Fruit fly (Drosophila melanogaster) whole organism, wandering third instar larva: ENCODE data around the gene sa.
A peak's percentile ranks its signal among the peaks of the same experiment; 100 is the strongest.

Experiments
- CG32264 ChIP-seq: fragments of 200-800 bp; sonication (Bioruptor generic); optimal IDR thresholded peaks from 2 replicates; lab custom pipeline; 2016; ENCODE audit warnings: missing biosample characterization, missing genetic modification characterization
- Dif ChIP-seq: fragments of 200-275, 200-300 bp; sonication (Bioruptor generic); optimal IDR thresholded peaks from 2 replicates; lab custom pipeline; 2018; ENCODE audit warnings: missing biosample characterization, missing genetic modification characterization; ENCODE audit not compliant: partially characterized antibody
- GATAd ChIP-seq: sonication (Bioruptor generic); optimal IDR thresholded peaks from 2 replicates; lab custom pipeline; 2016; ENCODE audit warnings: missing biosample characterization, missing genetic modification characterization
- HLH106 ChIP-seq: fragments of 200-800 bp; optimal IDR thresholded peaks from 3 replicates; lab custom pipeline; 2019; ENCODE audit warnings: missing biosample characterization, mild to moderate bottlenecking, missing genetic modification characterization, moderate library complexity
- Hnf4 ChIP-seq: fragments of 200-800 bp; sonication (Bioruptor generic); optimal IDR thresholded peaks from 2 replicates; lab custom pipeline; 2016; ENCODE audit warnings: missing biosample characterization, mild to moderate bottlenecking, missing genetic modification characterization
- Hr83 ChIP-seq: fragments of 200-300 bp; sonication (Bioruptor generic); optimal IDR thresholded peaks from 2 replicates; lab custom pipeline; 2016; ENCODE audit warnings: missing biosample characterization, mild to moderate bottlenecking, missing genetic modification characterization, moderate library complexity; ENCODE audit not compliant: poor library complexity, severe bottlenecking
- Mio ChIP-seq: sonication (Bioruptor generic); optimal IDR thresholded peaks from 2 replicates; lab custom pipeline; 2016; ENCODE audit warnings: missing biosample characterization, missing genetic modification characterization
- Myc ChIP-seq: fragments of >200 bp; optimal IDR thresholded peaks from 2 replicates; lab custom pipeline; 2017
- N ChIP-seq: fragments of >200 bp; optimal IDR thresholded peaks from 2 replicates; lab custom pipeline; 2018; ENCODE audit warnings: missing biosample characterization, missing external identifiers, missing genetic modification characterization
- Rel ChIP-seq, 2 experiments: fragments of 200-800 bp; sonication (Bioruptor generic) in 1 of 2; optimal IDR thresholded peaks; 2 replicates in 1 of 2; 3 replicates in 1 of 2; lab custom pipeline; 2016 to 2019; ENCODE audit warnings: mild to moderate bottlenecking in 2 of 2, missing biosample characterization in 2 of 2, missing genetic modification characterization in 2 of 2, moderate library complexity in 1 of 2
- Sp1 ChIP-seq: fragments of 200-800 bp; sonication (Bioruptor generic); optimal IDR thresholded peaks from 3 replicates; lab custom pipeline; 2019; ENCODE audit warnings: missing biosample characterization, mild to moderate bottlenecking, missing genetic modification characterization, moderate library complexity
- brk ChIP-seq: fragments of 200-800 bp; sonication (Bioruptor generic); optimal IDR thresholded peaks from 2 replicates; lab custom pipeline; 2016; ENCODE audit warnings: missing biosample characterization, mild to moderate bottlenecking, missing genetic modification characterization
- dl ChIP-seq, 2 experiments: fragments of 175-275, 200-275 bp in 1 of 2; fragments of 200-275 bp in 1 of 2; sonication (Bioruptor generic); optimal IDR thresholded peaks; lab custom pipeline; 2018; ENCODE audit warnings: mild to moderate bottlenecking in 2 of 2, missing biosample characterization in 2 of 2, missing genetic modification characterization in 2 of 2, moderate library complexity in 2 of 2; ENCODE audit not compliant: partially characterized antibody in 2 of 2, insufficient read depth in 1 of 2
- dmrt93B ChIP-seq: fragments of 200-800 bp; sonication (Bioruptor generic); optimal IDR thresholded peaks from 2 replicates; lab custom pipeline; 2018; ENCODE audit warnings: missing biosample characterization, mild to moderate bottlenecking, missing genetic modification characterization
- dsf ChIP-seq: sonication (Bioruptor generic); optimal IDR thresholded peaks from 2 replicates; lab custom pipeline; 2016; ENCODE audit warnings: missing biosample characterization, missing genetic modification characterization, borderline replicate concordance
- ey ChIP-seq: fragments of 200-800 bp; sonication (Bioruptor generic); optimal IDR thresholded peaks from 2 replicates; lab custom pipeline; 2016; ENCODE audit warnings: missing biosample characterization, missing genetic modification characterization
- foxo ChIP-seq, 2 experiments: fragments of 200-800 bp; sonication (Bioruptor generic); optimal IDR thresholded peaks; 2 replicates in 1 of 2; 3 replicates in 1 of 2; lab custom pipeline; 2016 to 2017; ENCODE audit warnings: missing biosample characterization in 2 of 2, missing genetic modification characterization in 2 of 2
- h ChIP-seq: fragments of 200-800 bp; sonication (Bioruptor generic); optimal IDR thresholded peaks from 3 replicates; lab custom pipeline; 2016; ENCODE audit warnings: missing biosample characterization, mild to moderate bottlenecking, missing genetic modification characterization
- jim ChIP-seq: fragments of 175-275, 200-325 bp; sonication (Bioruptor generic); optimal IDR thresholded peaks from 2 replicates; lab custom pipeline; 2016; ENCODE audit warnings: missing biosample characterization, mild to moderate bottlenecking, missing genetic modification characterization
- lola ChIP-seq: fragments of >200 bp; optimal IDR thresholded peaks from 2 replicates; lab custom pipeline; 2017; ENCODE audit warnings: missing biosample characterization, missing genetic modification characterization
- psq ChIP-seq: fragments of 200-800 bp; sonication (Bioruptor generic); optimal IDR thresholded peaks from 3 replicates; lab custom pipeline; 2017; ENCODE audit warnings: missing biosample characterization, mild to moderate bottlenecking, missing genetic modification characterization, moderate library complexity
- rgr ChIP-seq: fragments of 200-800 bp; sonication (Bioruptor generic); optimal IDR thresholded peaks from 3 replicates; lab custom pipeline; 2016; ENCODE audit warnings: missing biosample characterization, mild to moderate bottlenecking, missing genetic modification characterization
- sage ChIP-seq: fragments of 200-800 bp; sonication (Bioruptor generic); optimal IDR thresholded peaks from 2 replicates; lab custom pipeline; 2016; ENCODE audit warnings: missing biosample characterization, mild to moderate bottlenecking, missing genetic modification characterization
- sv ChIP-seq: fragments of 200-800 bp; sonication (Bioruptor generic); optimal IDR thresholded peaks from 3 replicates; lab custom pipeline; 2016; ENCODE audit warnings: missing biosample characterization, missing genetic modification characterization
- tai ChIP-seq: sonication (Bioruptor generic); optimal IDR thresholded peaks from 2 replicates; lab custom pipeline; 2016; ENCODE audit warnings: missing biosample characterization, missing genetic modification characterization

Gene sa

DNA sequence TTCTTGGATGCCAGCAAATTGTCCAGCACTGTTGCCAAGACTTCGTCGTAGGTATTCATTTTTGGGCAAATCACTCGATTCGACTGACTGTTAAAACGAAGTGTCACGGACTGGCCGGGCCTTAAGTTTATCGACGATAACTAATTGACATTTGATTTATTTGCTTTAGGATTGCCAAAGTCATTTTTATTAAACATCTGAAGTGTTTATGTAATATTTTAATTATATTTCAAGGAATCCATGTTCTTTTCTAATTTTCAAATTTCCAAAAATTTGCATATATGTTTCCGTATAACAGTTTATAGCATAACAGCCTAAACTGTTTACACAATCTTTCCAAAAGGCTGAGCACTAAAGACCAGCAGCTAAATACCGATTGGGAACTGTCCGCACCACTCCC lies at the start of gene sa:
Gene sa, minus strand, starts transcription at position 101 of the 400 bp plus-strand sequence.
- TF ChIP-seq HLH106 (tag; lab: Kevin White, UChicago) (no peak), sage (GFP tag; lab: Kevin White, UChicago) (no peak)

DNA sequence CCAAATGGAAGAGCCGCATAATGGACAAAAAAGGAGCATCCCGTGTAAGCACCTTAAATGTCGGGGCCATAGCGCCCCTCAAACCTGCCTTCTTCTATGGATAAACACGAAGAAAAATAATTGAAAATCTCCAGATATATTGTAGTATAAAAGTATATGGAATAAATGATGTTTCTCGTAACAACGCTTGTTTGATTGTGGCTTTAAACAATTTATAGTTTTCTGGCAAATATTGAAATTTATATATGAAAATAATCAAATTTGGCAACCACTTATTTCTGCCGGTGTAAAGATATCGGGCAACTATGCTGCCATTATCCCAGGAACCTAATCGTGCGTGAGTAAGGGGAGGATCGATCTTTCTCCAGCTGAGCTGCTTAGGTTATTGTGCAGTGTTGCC lies 48.7 kb upstream of the sa start:
- no peak for TF ChIP-seq dmrt93B
- no peak for TF ChIP-seq N (GFP tag; lab: Kevin White, UChicago)
- TF ChIP-seq tai (GFP tag; lab: Kevin White, UChicago) = no peak
- TF ChIP-seq dsf (GFP tag; lab: Kevin White, UChicago) = no peak
- TF ChIP-seq sv (GFP tag; lab: Kevin White, UChicago) = no peak
- TF ChIP-seq Dif (GFP tag; lab: Kevin White, UChicago) = no peak
- no peak for TF ChIP-seq dl (GFP tag; optimal IDR thresholded peaks at IDR 0.05; lab: Kevin White, UChicago; ENCODE audit: insufficient read depth in 1 of 2, partially characterized antibody in 2 of 2)
- TF ChIP-seq, all 38 proteins: peak for 0

DNA sequence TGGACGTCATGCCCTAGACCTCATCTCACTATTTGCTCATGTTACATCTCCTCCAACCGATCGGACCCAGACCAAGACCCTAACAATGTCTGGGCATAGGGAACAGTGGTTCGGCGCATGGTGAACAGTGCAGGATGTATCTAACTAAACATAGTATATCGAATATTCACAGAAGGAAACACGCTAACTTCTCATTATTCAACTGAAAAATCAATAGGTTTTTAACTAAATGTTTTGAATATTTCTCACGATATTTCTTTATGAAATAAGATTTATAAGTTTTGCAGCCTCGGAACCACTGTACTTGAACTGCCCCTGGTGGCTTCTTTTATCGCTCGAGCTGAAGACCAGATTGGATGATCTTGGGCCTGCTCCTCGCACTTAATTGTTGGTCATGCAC lies 47.1 kb upstream of the sa start:
- TF ChIP-seq dmrt93B (no peak), lola (GFP tag; lab: Kevin White, UChicago) (no peak)

DNA sequence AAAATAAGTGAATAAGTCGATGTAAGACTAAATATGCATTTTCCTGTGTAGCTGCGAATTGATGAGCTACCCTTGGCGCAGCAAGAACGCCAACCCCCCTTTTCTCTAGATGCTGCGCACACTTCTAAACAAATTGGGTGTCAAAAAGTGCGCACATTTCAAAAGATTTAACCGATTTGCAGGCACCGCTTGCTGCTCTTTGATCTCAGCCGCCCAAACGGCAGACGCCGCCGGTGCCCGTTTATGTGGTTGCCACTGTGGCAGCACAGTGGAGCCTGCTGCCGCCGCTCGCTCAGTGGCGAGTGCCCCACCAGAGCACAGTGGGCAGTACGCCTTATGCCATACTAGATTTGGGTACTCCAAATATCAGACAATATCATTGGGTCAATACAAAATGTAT lies 43.9 kb upstream of the sa start:
- TF ChIP-seq GATAd (GFP tag; lab: Kevin White, UChicago) (no peak), psq (GFP tag; lab: Kevin White, UChicago) (no peak), lola (GFP tag; lab: Kevin White, UChicago) (no peak), dsf (GFP tag; lab: Kevin White, UChicago) (no peak), ey (no peak), HLH106 (tag; lab: Kevin White, UChicago) (no peak), Mio (no peak), dl (GFP tag; optimal IDR thresholded peaks at IDR 0.05; lab: Kevin White, UChicago; ENCODE audit: insufficient read depth in 1 of 2, partially characterized antibody in 2 of 2) (no peak)

DNA sequence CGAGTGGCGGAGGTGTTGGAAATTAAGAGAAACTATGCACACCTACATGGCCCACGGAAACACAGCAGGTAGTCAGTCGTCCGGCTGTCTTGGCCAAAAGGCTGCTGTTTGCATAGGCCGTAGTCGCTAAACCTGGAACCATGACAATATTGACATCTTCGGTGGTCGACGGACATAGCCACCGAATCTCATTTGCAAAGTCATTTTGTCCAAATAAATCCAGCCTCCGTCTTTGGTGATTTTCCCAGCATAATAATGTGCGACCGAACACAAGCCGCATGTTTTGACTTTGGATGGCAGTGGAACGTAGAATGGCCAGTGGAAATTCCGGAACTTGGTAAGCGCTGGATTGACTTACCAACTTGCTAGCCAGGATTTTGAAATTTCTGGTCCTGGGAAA lies 42.8 kb upstream of the sa start:
- TF ChIP-seq CG32264 (GFP tag; lab: Kevin White, UChicago) (no peak), N (GFP tag; lab: Kevin White, UChicago) (no peak), brk (GFP tag; lab: Kevin White, UChicago) (no peak), Sp1 (no peak), jim (no peak)

DNA sequence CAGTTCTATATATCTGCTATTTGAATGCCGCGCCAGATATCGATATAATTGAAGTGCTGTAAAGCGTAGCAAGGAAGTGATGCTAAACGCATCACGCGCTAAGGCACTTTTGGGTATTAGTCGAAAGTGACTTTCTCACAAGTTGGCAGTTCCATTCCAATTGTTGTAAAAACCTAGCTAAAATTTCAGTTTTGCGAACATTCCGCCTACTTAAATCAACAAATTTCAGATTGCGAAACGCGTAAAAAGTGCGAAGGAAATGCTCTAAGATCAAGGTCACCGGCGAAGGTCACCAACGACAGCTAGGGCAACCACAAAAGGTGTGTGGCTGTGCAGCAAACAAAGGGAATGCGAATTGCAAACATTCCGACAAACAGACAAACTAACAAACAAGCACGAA lies 39.2 kb upstream of the sa start, which contains the start of gene Syx7:
Gene Syx7, plus strand, starts transcription at position 131 of the 400 bp plus-strand sequence.
- peak; percentile 40 for TF ChIP-seq Hr83
- no peak for TF ChIP-seq dmrt93B
- TF ChIP-seq Hnf4 (GFP tag; lab: Kevin White, UChicago) = peak; percentile 35
- TF ChIP-seq ey = peak; percentile 7
- TF ChIP-seq Myc (lab: Kevin White, UChicago) = peak; percentile 28
- no peak for TF ChIP-seq foxo (GFP tag; optimal IDR thresholded peaks at IDR 0.05; lab: Kevin White, UChicago)
- TF ChIP-seq Rel (GFP tag; optimal IDR thresholded peaks at IDR 0.05; lab: Kevin White, UChicago) = no peak
- TF ChIP-seq Rel (tag; optimal IDR thresholded peaks at IDR 0.05; lab: Kevin White, UChicago) = peak; percentile 61
- TF ChIP-seq rgr (GFP tag; lab: Kevin White, UChicago) = peak; percentile 36
- TF ChIP-seq psq (GFP tag; lab: Kevin White, UChicago) = no peak
- peak; percentile 44 for TF ChIP-seq h (GFP tag; lab: Kevin White, UChicago)
- TF ChIP-seq dsf (GFP tag; lab: Kevin White, UChicago) = no peak
- TF ChIP-seq sv (GFP tag; lab: Kevin White, UChicago) = no peak

DNA sequence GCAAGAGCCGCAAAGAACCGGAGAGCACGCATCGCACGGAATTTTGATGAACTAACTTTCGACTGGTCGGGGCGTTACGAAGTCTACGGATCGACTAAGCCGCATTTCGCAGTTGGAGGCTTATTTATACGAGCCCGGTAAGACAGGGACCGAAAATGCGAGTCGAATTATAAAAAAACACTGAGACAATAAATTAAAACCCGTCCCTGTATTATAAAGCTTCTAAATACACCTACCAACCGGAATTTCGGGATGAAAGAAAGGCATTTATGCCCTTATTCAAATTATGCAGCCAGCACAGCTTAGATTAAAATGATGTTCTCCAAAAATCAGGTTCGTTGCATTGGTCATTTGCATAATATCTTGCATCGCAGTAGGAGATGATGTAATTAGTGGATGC lies 38.2 kb upstream of the sa start, which contains the start of gene Alp1:
Gene Alp1, minus strand, starts transcription at position 101 of the 400 bp plus-strand sequence.
- no peak for TF ChIP-seq sv (GFP tag; lab: Kevin White, UChicago)
